Worm (Caenorhabditis elegans) whole organism, L3 larva: ENCODE results near the gene srd-51.

ENCODE experiments used
- R02D3.7 ChIP-seq: fragments of 150-350 bp; optimal IDR thresholded peaks from 2 replicates; lab custom pipeline; 2014; ENCODE audit warnings: missing biosample characterization, missing genetic modification characterization
- ama-1 ChIP-seq: fragments of 150-350 bp; optimal IDR thresholded peaks from 2 replicates; lab custom pipeline; 2018
- egl-27 ChIP-seq: sonication (generic microtip); optimal IDR thresholded peaks from 4 replicates; lab custom pipeline; 2017; ENCODE audit warnings: missing biosample characterization, missing genetic modification reagents, missing genetic modification characterization
- egl-5 ChIP-seq: fragments of 150-350 bp; optimal IDR thresholded peaks from 2 replicates; lab custom pipeline; 2017; ENCODE audit warnings: missing biosample characterization, missing genetic modification reagents, missing genetic modification characterization, inconsistent platforms
- fos-1 ChIP-seq: fragments of 150-350 bp; optimal IDR thresholded peaks from 2 replicates; lab custom pipeline; 2014; ENCODE audit warnings: missing biosample characterization, missing genetic modification characterization
- lin-39 ChIP-seq: fragments of 150-350 bp; optimal IDR thresholded peaks from 2 replicates; lab custom pipeline; 2018; ENCODE audit warnings: missing biosample characterization, missing genetic modification reagents, missing genetic modification characterization
- nhr-11 ChIP-seq: fragments of 150-350 bp; optimal IDR thresholded peaks from 2 replicates; lab custom pipeline; 2014; ENCODE audit warnings: missing biosample characterization, missing genetic modification characterization
- nhr-76 ChIP-seq: fragments of 150-350 bp; sonication (generic microtip); optimal IDR thresholded peaks from 5 replicates; lab custom pipeline; 2014; ENCODE audit warnings: missing biosample characterization, missing genetic modification characterization
- tbx-2 ChIP-seq: sonication (generic microtip); optimal IDR thresholded peaks from 2 replicates; lab custom pipeline; 2016; ENCODE audit warnings: mild to moderate bottlenecking, missing genetic modification characterization, missing compliant biosample characterization
- zag-1 ChIP-seq: fragments of 150-350 bp; optimal IDR thresholded peaks from 2 replicates; lab custom pipeline; 2014; ENCODE audit warnings: missing biosample characterization, missing genetic modification characterization
- ztf-4 ChIP-seq: fragments of 150-350 bp; optimal IDR thresholded peaks from 2 replicates; lab custom pipeline; 2014; ENCODE audit warnings: missing biosample characterization, missing genetic modification characterization

ce11 chrX:13500568-13500967, 15.9 kb upstream of the srd-51 start, which contains the start of gene sad-1:
- TF ChIP-seq R02D3.7 (tag; lab: Kevin White, UChicago) (no peak), nhr-11 (tag; lab: Kevin White, UChicago) (no peak), zag-1 (no peak), ama-1 (lab: Kevin White, UChicago) (no peak), tbx-2 (tag; lab: Kevin White, UChicago) (no peak), lin-39 (no peak), fos-1 (tag; lab: Kevin White, UChicago) (no peak), egl-27 (no peak), ztf-4 (tag; lab: Kevin White, UChicago) (no peak), nhr-76 (tag; lab: Kevin White, UChicago) (no peak), egl-5 (no peak)
